Worm (Caenorhabditis elegans): Measurements from ENCODE around the gene ragc-1.

The ragc-1 gene

ce11 chrIV:11570200-11570599, 34.5 kb downstream of the ragc-1 start, which contains the start of gene srgp-1 (continued):
- TF ChIP-seq egl-44 (GFP tag; IDR thresholded peaks at IDR 0.05) (no peak), rpc-1 (optimal IDR thresholded peaks at IDR 0.05) (no peak), rpc-1 (tag; optimal IDR thresholded peaks at IDR 0.05) (no peak)

ce11 chrIV:11569795-11570194, 34.9 kb downstream of the ragc-1 start:
- no peak for TF ChIP-seq athp-1 (tag; optimal IDR thresholded peaks at IDR 0.05)
- no peak for TF ChIP-seq B0035.1 (tag; optimal IDR thresholded peaks at IDR 0.05)
- no peak for TF ChIP-seq snpc-1.3 (tag; optimal IDR thresholded peaks at IDR 0.05; ENCODE audit: insufficient read depth)
- TF ChIP-seq rpc-1 (optimal IDR thresholded peaks at IDR 0.05): no peak
- no peak for TF ChIP-seq rpc-1 (tag; optimal IDR thresholded peaks at IDR 0.05)
- no peak for TF ChIP-seq ztf-3 (GFP tag; optimal IDR thresholded peaks at IDR 0.05)
- no peak for TF ChIP-seq ztf-18 (tag; optimal IDR thresholded peaks at IDR 0.05)
- no peak for TF ChIP-seq lin-54 (GFP tag; optimal IDR thresholded peaks at IDR 0.05)
- TF ChIP-seq B0261.1 (tag; optimal IDR thresholded peaks at IDR 0.05): no peak
- TF ChIP-seq ceh-27 (GFP tag; optimal IDR thresholded peaks at IDR 0.05): no peak
- TF ChIP-seq mes-4 (tag; optimal IDR thresholded peaks at IDR 0.05): no peak
- TF ChIP-seq lin-26 (GFP tag; IDR thresholded peaks at IDR 0.05): no peak
- TF ChIP-seq Y53G8AR.9 (GFP tag; conservative IDR thresholded peaks at IDR 0.05): no peak
- no peak for TF ChIP-seq snpc-4 (GFP tag; optimal IDR thresholded peaks at IDR 0.05)
- TF ChIP-seq snpc-4 (tag; optimal IDR thresholded peaks at IDR 0.05): no peak
- TF ChIP-seq C06A6.2 (GFP tag; conservative IDR thresholded peaks at IDR 0.05): no peak
- TF ChIP-seq F57A8.1 (GFP tag; optimal IDR thresholded peaks at IDR 0.05): no peak

ce11 chrIV:11568249-11568940, 36.3 kb downstream of the ragc-1 start:
- peak; percentile 52; the same call in 1 of the 2 replicates for TF ChIP-seq madf-3 (GFP tag; IDR thresholded peaks at IDR 0.05)
- TF ChIP-seq let-526 (GFP tag; IDR thresholded peaks at IDR 0.05): no peak
- no peak for TF ChIP-seq cebp-1 (GFP tag; IDR thresholded peaks at IDR 0.05)
- TF ChIP-seq cebp-1 (tag; optimal IDR thresholded peaks at IDR 0.05): peak; percentile 4

- peak; percentile 82 for TF ChIP-seq Y53G8AR.9 (GFP tag; conservative IDR thresholded peaks at IDR 0.05)
- peak; percentile 22 for TF ChIP-seq K12H6.12 (tag; optimal IDR thresholded peaks at IDR 0.05)
- peak; percentile 57; the same call in 1 of the 2 replicates for TF ChIP-seq ceh-100 (GFP tag; IDR thresholded peaks at IDR 0.05)
- TF ChIP-seq nhr-120 (GFP tag; IDR thresholded peaks at IDR 0.05): no peak
- 0 out of 2 replicates have a peak, but pooled peaks have one; percentile 21 for TF ChIP-seq lir-1 (GFP tag; conservative IDR thresholded peaks at IDR 0.05)
- peak; percentile 15; the same call in 1 of the 2 replicates for TF ChIP-seq C17E4.6 (GFP tag; IDR thresholded peaks at IDR 0.05)
- peak; percentile 15 for TF ChIP-seq rpc-1 (optimal IDR thresholded peaks at IDR 0.05)
- TF ChIP-seq rpc-1 (tag; optimal IDR thresholded peaks at IDR 0.05): no peak
- TF ChIP-seq madf-10 (tag; optimal IDR thresholded peaks at IDR 0.05): peak; percentile 26
- TF ChIP-seq ztf-18 (tag; optimal IDR thresholded peaks at IDR 0.05): peak; percentile 21
- peak; percentile 86 for TF ChIP-seq lin-54 (GFP tag; optimal IDR thresholded peaks at IDR 0.05)
- no peak for TF ChIP-seq snpc-4 (GFP tag; optimal IDR thresholded peaks at IDR 0.05)
- TF ChIP-seq snpc-4 (tag; optimal IDR thresholded peaks at IDR 0.05): peak; percentile 41 to 55 (median 46)
- TF ChIP-seq zfh-2 (GFP tag; conservative IDR thresholded peaks at IDR 0.05): peak; percentile 55; the same call in 1 of the 2 replicates
- no peak for TF ChIP-seq xnd-1 (tag; optimal IDR thresholded peaks at IDR 0.05)
- TF ChIP-seq Y95B8A.8 (GFP tag; IDR thresholded peaks at IDR 0.05): no peak
- peak; percentile 6 for TF ChIP-seq repo-1 (tag; optimal IDR thresholded peaks at IDR 0.05)
- TF ChIP-seq hmg-1.2 (GFP tag; IDR thresholded peaks at IDR 0.05): peak; percentile 95
- TF ChIP-seq madf-3 (GFP tag; IDR thresholded peaks at IDR 0.05): 0 out of 2 replicates have a peak, but pooled peaks have one; percentile 37
- peak; percentile 18 for TF ChIP-seq ztf-26 (tag; optimal IDR thresholded peaks at IDR 0.05)
- peak; percentile 87 for TF ChIP-seq mcd-1 (GFP tag; IDR thresholded peaks at IDR 0.05)
- TF ChIP-seq ZK185.1 (tag; optimal IDR thresholded peaks at IDR 0.05; ENCODE audit: poor library complexity, severe bottlenecking): peak; percentile 58
- no peak for TF ChIP-seq F39B2.1 (GFP tag; IDR thresholded peaks at IDR 0.05)
- TF ChIP-seq nfyb-1 (GFP tag; IDR thresholded peaks at IDR 0.05): peak; percentile 59; the same call in 1 of the 2 replicates
- TF ChIP-seq lsl-1 (GFP tag; optimal IDR thresholded peaks at IDR 0.05): peak; percentile 71
- no peak for TF ChIP-seq lag-1 (GFP tag; IDR thresholded peaks at IDR 0.05)
- TF ChIP-seq cebp-1 (GFP tag; IDR thresholded peaks at IDR 0.05): no peak
- peak; percentile 71 for TF ChIP-seq cebp-1 (tag; optimal IDR thresholded peaks at IDR 0.05)
- peak; percentile 9 for TF ChIP-seq nhr-80 (tag; optimal IDR thresholded peaks at IDR 0.05)
- peak; percentile 60; the same call in 1 of the 2 replicates for TF ChIP-seq C06A6.2 (GFP tag; conservative IDR thresholded peaks at IDR 0.05)
Measured at ce11 chrIV:11566146-11566545, 38.6 kb downstream of the ragc-1 start, which contains the start of gene sec-24.1. TSS of gene sec-24.1 (minus strand) at chrIV:11566194.
